Fruit fly (Drosophila melanogaster) whole organism, embryonic: ENCODE results near the gene Paics.
A peak's percentile ranks its signal among the peaks of the same experiment; 100 is the strongest.

ENCODE experiments used
- Abd-B ChIP-seq: fragments of 200-800 bp; sonication (Bioruptor generic); optimal IDR thresholded peaks from 2 replicates; lab custom pipeline; 2018; ENCODE audit warnings: missing biosample characterization, mild to moderate bottlenecking, missing genetic modification characterization, moderate library complexity
- CG10321 ChIP-seq: fragments of 200-800 bp; sonication (Bioruptor generic); IDR thresholded peaks from 2 replicates; pipeline ENCODE4 v1.3.6; 2022; ENCODE audit warnings: missing biosample characterization, missing genetic modification characterization
- CG10462 ChIP-seq: fragments of 200-800 bp; sonication (Bioruptor generic); optimal IDR thresholded peaks from 2 replicates; lab custom pipeline; 2016; ENCODE audit warnings: missing biosample characterization, missing genetic modification characterization
- CG10979 ChIP-seq: fragments of 200-800 bp; sonication (Bioruptor generic); optimal IDR thresholded peaks from 2 replicates; lab custom pipeline; 2018; ENCODE audit warnings: missing biosample characterization, mild to moderate bottlenecking, missing genetic modification characterization, moderate library complexity
- CG11085 ChIP-seq: fragments of 200-800 bp; sonication (Bioruptor generic); IDR thresholded peaks from 2 replicates; pipeline ENCODE4 v1.3.6; 2022; ENCODE audit warnings: missing biosample characterization, missing genetic modification characterization
- CG12391 ChIP-seq: fragments of 200-800 bp; sonication (Bioruptor generic); optimal IDR thresholded peaks from 3 replicates; lab custom pipeline; 2018; ENCODE audit warnings: missing biosample characterization, mild to moderate bottlenecking, missing genetic modification characterization, moderate library complexity
- CG12744 ChIP-seq: fragments of 200-800 bp; sonication (Bioruptor generic); optimal IDR thresholded peaks from 2 replicates; lab custom pipeline; 2016; ENCODE audit warnings: missing biosample characterization, missing genetic modification characterization
- CG13123 ChIP-seq: fragments of 200-800 bp; sonication (Bioruptor generic); optimal IDR thresholded peaks from 2 replicates; lab custom pipeline; 2016; ENCODE audit warnings: missing biosample characterization, missing genetic modification characterization
- CG13424 ChIP-seq: fragments of 200-800 bp; sonication (Bioruptor generic); optimal IDR thresholded peaks from 2 replicates; lab custom pipeline; 2019; ENCODE audit warnings: missing biosample characterization, mild to moderate bottlenecking, missing genetic modification characterization, moderate library complexity
- CG15011 ChIP-seq: fragments of 200-800 bp; sonication (Bioruptor generic); optimal IDR thresholded peaks from 3 replicates; lab custom pipeline; 2018; ENCODE audit warnings: missing biosample characterization, mild to moderate bottlenecking, missing genetic modification characterization
- CG15479 ChIP-seq: fragments of 200-800 bp; sonication (Bioruptor generic); optimal IDR thresholded peaks from 3 replicates; lab custom pipeline; 2019; ENCODE audit warnings: missing biosample characterization, mild to moderate bottlenecking, missing genetic modification characterization, moderate library complexity
- CG15696 ChIP-seq: fragments of 200-800 bp; sonication (Bioruptor generic); optimal IDR thresholded peaks from 2 replicates; lab custom pipeline; 2019; ENCODE audit warnings: missing biosample characterization, mild to moderate bottlenecking, missing genetic modification characterization, moderate library complexity
- CG16863 ChIP-seq: fragments of 200-800 bp; sonication (Bioruptor generic); optimal IDR thresholded peaks from 3 replicates; lab custom pipeline; 2016; ENCODE audit warnings: missing biosample characterization, missing genetic modification characterization
- CG17912 ChIP-seq: fragments of 200-800 bp; sonication (Bioruptor generic); optimal IDR thresholded peaks from 2 replicates; lab custom pipeline; 2018; ENCODE audit warnings: missing biosample characterization, mild to moderate bottlenecking, missing genetic modification characterization
- CG18764 ChIP-seq: fragments of 200-800 bp; sonication (Bioruptor generic); optimal IDR thresholded peaks from 3 replicates; lab custom pipeline; 2016; ENCODE audit warnings: missing biosample characterization, missing genetic modification characterization
- CG5180 ChIP-seq: fragments of 200-800 bp; sonication (Bioruptor generic); optimal IDR thresholded peaks from 3 replicates; lab custom pipeline; 2017; ENCODE audit warnings: missing biosample characterization, missing genetic modification characterization, mild to moderate bottlenecking, moderate library complexity, missing genetic modification reagents
- CoRest ChIP-seq: fragments of 200-800 bp; sonication (Bioruptor generic); optimal IDR thresholded peaks from 3 replicates; lab custom pipeline; 2018; ENCODE audit warnings: missing biosample characterization, mild to moderate bottlenecking, missing genetic modification characterization, moderate library complexity
- D19B ChIP-seq: fragments of 200-800 bp; sonication (Bioruptor generic); optimal IDR thresholded peaks from 2 replicates; lab custom pipeline; 2017; ENCODE audit warnings: missing biosample characterization, mild to moderate bottlenecking, missing genetic modification characterization
- Dip2 ChIP-seq: fragments of 200-800 bp; sonication (Bioruptor generic); IDR thresholded peaks from 2 replicates; pipeline ENCODE4 v1.3.6; 2022; ENCODE audit warnings: missing biosample characterization, missing genetic modification characterization
- Eip74EF ChIP-seq, 2 experiments: fragments of 200-800 bp in 1 of 2; fragments of >200 bp in 1 of 2; sonication (Bioruptor generic) in 1 of 2; optimal IDR thresholded peaks; 2 replicates each; lab custom pipeline; 2017 to 2019; ENCODE audit warnings: missing biosample characterization in 2 of 2, missing genetic modification characterization in 2 of 2, mild to moderate bottlenecking in 1 of 2, moderate library complexity in 1 of 2
- Hr78 ChIP-seq, 2 experiments: fragments of 200-800 bp in 1 of 2; fragments of >200 bp in 1 of 2; sonication (Bioruptor generic) in 1 of 2; optimal IDR thresholded peaks; 2 replicates each; lab custom pipeline; 2017 to 2019; ENCODE audit warnings: missing biosample characterization in 2 of 2, missing genetic modification characterization in 2 of 2, mild to moderate bottlenecking in 1 of 2, moderate library complexity in 1 of 2
- Lhr ChIP-seq: fragments of 200-800 bp; sonication (Bioruptor generic); optimal IDR thresholded peaks from 3 replicates; lab custom pipeline; 2017; ENCODE audit warnings: mild to moderate bottlenecking, missing biosample characterization, missing genetic modification reagents, missing genetic modification characterization
- Med ChIP-seq: fragments of 200-800 bp; sonication (Bioruptor generic); peaks from one replicate; lab custom pipeline; 2016; ENCODE audit warnings: missing biosample characterization, missing genetic modification characterization, mild to moderate bottlenecking, inconsistent platforms, moderate library complexity
- Pdp1 ChIP-seq, 2 experiments: fragments of 200-800 bp; sonication (Bioruptor generic); optimal IDR thresholded peaks; 3 replicates each; lab custom pipeline; 2016; ENCODE audit warnings: missing biosample characterization in 2 of 2, missing genetic modification characterization in 2 of 2, mild to moderate bottlenecking in 1 of 2, moderate library complexity in 1 of 2
- Scr ChIP-seq: fragments of 200-800 bp; sonication (Bioruptor generic); IDR thresholded peaks from 2 replicates; pipeline ENCODE4 v1.3.6; 2022; ENCODE audit warnings: missing biosample characterization, missing genetic modification characterization; ENCODE audit not compliant: partially characterized antibody
- Sox102F ChIP-seq: fragments of 200-800 bp; sonication (Bioruptor generic); optimal IDR thresholded peaks from 2 replicates; lab custom pipeline; 2018; ENCODE audit warnings: missing biosample characterization, mild to moderate bottlenecking, missing genetic modification characterization, moderate library complexity
- Tbp ChIP-seq: fragments of >200 bp; optimal IDR thresholded peaks from 2 replicates; lab custom pipeline; 2018; ENCODE audit warnings: missing biosample characterization, missing genetic modification characterization
- ab ChIP-seq: fragments of 200-800 bp; sonication (Bioruptor generic); optimal IDR thresholded peaks from 2 replicates; lab custom pipeline; 2016; ENCODE audit warnings: missing biosample characterization, missing genetic modification characterization
- ara ChIP-seq: fragments of 200-800 bp; sonication (Bioruptor generic); IDR thresholded peaks from 2 replicates; pipeline ENCODE4 v1.3.6; 2022; ENCODE audit warnings: missing biosample characterization, missing genetic modification characterization
- en ChIP-seq: fragments of 200-800 bp; sonication (Bioruptor generic); optimal IDR thresholded peaks from 2 replicates; lab custom pipeline; 2016; ENCODE audit warnings: missing biosample characterization, missing genetic modification characterization
- hb ChIP-seq: fragments of 200-800 bp; sonication (Bioruptor generic); IDR thresholded peaks from 3 replicates; pipeline ENCODE4 v1.3.6; 2022; ENCODE audit warnings: missing biosample characterization, missing genetic modification characterization; ENCODE audit not compliant: partially characterized antibody
- lola ChIP-seq, 3 experiments: fragments of >200 bp in 2 of 3; fragments of 200-800 bp in 1 of 3; sonication (Bioruptor generic) in 1 of 3; optimal IDR thresholded peaks; 2 replicates each; lab custom pipeline; 2017 to 2019; ENCODE audit warnings: missing biosample characterization in 3 of 3, missing genetic modification characterization in 3 of 3, mild to moderate bottlenecking in 1 of 3, moderate library complexity in 1 of 3
- lov ChIP-seq, 2 experiments: fragments of 200-800 bp in 1 of 2; fragments of >200 bp in 1 of 2; sonication (Bioruptor generic) in 1 of 2; IDR thresholded peaks in 1 of 2; optimal IDR thresholded peaks in 1 of 2; 2 replicates in 1 of 2; 3 replicates in 1 of 2; pipeline versions ENCODE4 v1.3.6 to Lab custom; 2017 to 2022; ENCODE audit warnings: missing biosample characterization in 1 of 2, missing genetic modification characterization in 1 of 2
- nerfin-1 ChIP-seq: fragments of 200-800 bp; sonication (Bioruptor generic); optimal IDR thresholded peaks from 3 replicates; lab custom pipeline; 2019; ENCODE audit warnings: missing biosample characterization, mild to moderate bottlenecking, missing genetic modification characterization, moderate library complexity
- otp ChIP-seq: fragments of 200-800 bp; sonication (Bioruptor generic); IDR thresholded peaks from 3 replicates; pipeline ENCODE4, ENCODE4 v1.3.6; 2022; ENCODE audit warnings: missing biosample characterization, missing genetic modification characterization
- peb ChIP-seq: fragments of 200-800 bp; sonication (Bioruptor generic); IDR thresholded peaks from 2 replicates; pipeline ENCODE4 v1.3.6; 2022; ENCODE audit warnings: missing biosample characterization, missing genetic modification characterization
- slou ChIP-seq: fragments of 200-800 bp; sonication (Bioruptor generic); optimal IDR thresholded peaks from 3 replicates; lab custom pipeline; 2016; ENCODE audit warnings: missing biosample characterization, missing genetic modification characterization
- so ChIP-seq: fragments of 200-800 bp; sonication (Bioruptor generic); IDR thresholded peaks from 3 replicates; pipeline ENCODE4 v1.3.6; 2022; ENCODE audit warnings: missing biosample characterization, missing genetic modification characterization
- sob ChIP-seq: fragments of 200-800 bp; sonication (Bioruptor generic); IDR thresholded peaks from 2 replicates; pipeline ENCODE4 v1.3.6; 2022; ENCODE audit warnings: missing biosample characterization, missing genetic modification characterization
- sr ChIP-seq: fragments of 200-800 bp; sonication (Bioruptor generic); IDR thresholded peaks from 3 replicates; pipeline ENCODE4 v1.3.6; 2022; ENCODE audit warnings: missing biosample characterization, missing genetic modification characterization
- sug ChIP-seq: fragments of 200-800 bp; optimal IDR thresholded peaks from 2 replicates; lab custom pipeline; 2019; ENCODE audit warnings: missing biosample characterization, mild to moderate bottlenecking, missing genetic modification characterization, moderate library complexity
- tna ChIP-seq: fragments of 200-800 bp; sonication (Bioruptor generic); IDR thresholded peaks from 2 replicates; pipeline ENCODE4 v1.3.6; 2022; ENCODE audit warnings: missing biosample characterization, missing genetic modification characterization; ENCODE audit not compliant: partially characterized antibody
- twi ChIP-seq: fragments of 200-800 bp; optimal IDR thresholded peaks from 2 replicates; lab custom pipeline; 2019; ENCODE audit warnings: missing biosample characterization, mild to moderate bottlenecking, missing genetic modification characterization, moderate library complexity
- unc-4 ChIP-seq: fragments of 200-800 bp; sonication (Bioruptor generic); IDR thresholded peaks from 2 replicates; pipeline ENCODE4 v1.3.6; 2022; ENCODE audit warnings: missing biosample characterization, missing genetic modification characterization; ENCODE audit not compliant: partially characterized antibody
- unpg ChIP-seq: fragments of 200-800 bp; sonication (Bioruptor generic); optimal IDR thresholded peaks from 3 replicates; lab custom pipeline; 2018; ENCODE audit warnings: missing biosample characterization, mild to moderate bottlenecking, missing genetic modification characterization, moderate library complexity
- vfl ChIP-seq: fragments of 200-800 bp; sonication (Bioruptor generic); optimal IDR thresholded peaks from 2 replicates; lab custom pipeline; 2016; ENCODE audit warnings: missing biosample characterization, missing genetic modification characterization
- zen2 ChIP-seq: fragments of 200-800 bp; sonication (Bioruptor generic); IDR thresholded peaks from 3 replicates; pipeline ENCODE4 v1.3.6; 2022; ENCODE audit warnings: missing biosample characterization, missing genetic modification characterization; ENCODE audit not compliant: partially characterized antibody
- zf30C ChIP-seq: fragments of 200-800 bp; sonication (Bioruptor generic); optimal IDR thresholded peaks from 3 replicates; lab custom pipeline; 2018; ENCODE audit warnings: missing biosample characterization, mild to moderate bottlenecking, missing genetic modification characterization

The Paics gene

dm6 chrX:12744026-12744688 is 16.3 kb downstream of the Paics start, which contains the start of gene CG4004:
CG4004 (plus strand) TSS chrX:12744212.
- TF ChIP-seq lola (GFP tag; optimal IDR thresholded peaks at IDR 0.05; lab: Kevin White, UChicago) (peak in 1 of 3 experiments; percentile 40), CoRest (tag; lab: Kevin White, UChicago) (peak; percentile 1), tna (no peak), CG18764 (GFP tag; lab: Kevin White, UChicago) (peak; percentile 70), vfl (no peak), Abd-B (no peak), CG5180 (GFP tag; lab: Kevin White, UChicago) (peak; percentile 98), CG11085 (no peak), Pdp1 (GFP tag; optimal IDR thresholded peaks at IDR 0.05; lab: Kevin White, UChicago) (peak in 1 of 2 experiments; percentile 74), unpg (GFP tag; lab: Kevin White, UChicago) (peak; percentile 12), CG10462 (no peak), peb (GFP tag; lab: Robert Waterston, UW) (no peak), CG10979 (tag; lab: Kevin White, UChicago) (peak; percentile 38), lov (optimal IDR thresholded peaks at IDR 0.05; lab: Kevin White, UChicago) (no peak), lov (GFP tag; IDR thresholded peaks at IDR 0.05; lab: Robert Waterston, UW) (no peak), Sox102F (GFP tag; lab: Kevin White, UChicago) (peak; percentile 19), CG13123 (GFP tag; lab: Kevin White, UChicago) (no peak), ab (no peak), Lhr (GFP tag; lab: Kevin White, UChicago) (no peak), zf30C (GFP tag; lab: Kevin White, UChicago) (peak; percentile 49), Eip74EF (GFP tag; optimal IDR thresholded peaks at IDR 0.05; lab: Kevin White, UChicago) (no peak), CG15696 (tag; lab: Kevin White, UChicago) (peak; percentile 61), sr (GFP tag; lab: Robert Waterston, UW) (no peak), CG16863 (GFP tag; lab: Kevin White, UChicago) (no peak), hb (GFP tag; lab: Robert Waterston, UW) (no peak), twi (tag; lab: Kevin White, UChicago) (peak; percentile 79), so (no peak), nerfin-1 (tag; lab: Kevin White, UChicago) (no peak), zen2 (GFP tag; lab: Robert Waterston, UW) (no peak), CG12391 (no peak), CG17912 (GFP tag; lab: Kevin White, UChicago) (no peak), otp (GFP tag; lab: Robert Waterston, UW) (no peak), unc-4 (GFP tag; lab: Robert Waterston, UW) (no peak), sob (GFP tag; lab: Robert Waterston, UW) (no peak), CG15011 (GFP tag; lab: Kevin White, UChicago) (no peak), CG13424 (peak; percentile 68), sug (no peak), en (GFP tag; lab: Kevin White, UChicago) (no peak), Hr78 (GFP tag; optimal IDR thresholded peaks at IDR 0.05; lab: Kevin White, UChicago) (no peak), Tbp (GFP tag; lab: Kevin White, UChicago) (no peak), Dip2 (GFP tag; lab: Robert Waterston, UW) (no peak), Scr (GFP tag; lab: Robert Waterston, UW) (no peak), Med (peak; percentile 31), slou (GFP tag; lab: Kevin White, UChicago) (no peak), CG12744 (GFP tag; lab: Kevin White, UChicago) (no peak), ara (no peak), CG10321 (GFP tag; lab: Robert Waterston, UW) (no peak), CG15479 (GFP tag; lab: Kevin White, UChicago) (peak; percentile 56), D19B (GFP tag; lab: Kevin White, UChicago) (peak; percentile 3)
